Worm (Caenorhabditis elegans) whole organism, L4 larva: ENCODE data around the gene F13E9.15.
A peak's percentile ranks its signal among the peaks of the same experiment; 100 is the strongest.

Experiments used
- F10B5.3 ChIP-seq: sonication (generic microtip); optimal IDR thresholded peaks from 2 replicates; lab custom pipeline; 2016; ENCODE audit warnings: mild to moderate bottlenecking, missing genetic modification characterization, missing compliant biosample characterization
- F49E8.2 ChIP-seq: sonication (generic microtip); optimal IDR thresholded peaks from 2 replicates; lab custom pipeline; 2016; ENCODE audit warnings: missing compliant biosample characterization, mild to moderate bottlenecking, missing genetic modification characterization, borderline replicate concordance
- Y105C5A.15 ChIP-seq: fragments of 200-800 bp; sonication (Bioruptor generic); IDR thresholded peaks from 2 replicates; pipeline ENCODE4 v1.3.6; 2022; ENCODE audit warnings: missing genetic modification characterization, missing compliant biosample characterization
- Y75B8A.6 ChIP-seq: fragments of 200-800 bp; sonication (Bioruptor generic); IDR thresholded peaks from 2 replicates; pipeline ENCODE4 v1.3.6; 2022; ENCODE audit warnings: missing genetic modification reagents, missing genetic modification characterization, missing compliant biosample characterization
- ZK337.2 ChIP-seq: fragments of 200-800 bp; sonication (Bioruptor generic); IDR thresholded peaks from 2 replicates; pipeline ENCODE4 v1.3.6; 2022; ENCODE audit warnings: missing genetic modification reagents, missing genetic modification characterization, missing compliant biosample characterization
- aha-1 ChIP-seq: fragments of 150-350 bp; peaks from one replicate; lab custom pipeline; 2014; ENCODE audit warnings: missing biosample characterization, missing genetic modification characterization
- aly-2 ChIP-seq: sonication (generic microtip); optimal IDR thresholded peaks from 2 replicates; lab custom pipeline; 2018; ENCODE audit warnings: missing biosample characterization, missing genetic modification characterization
- arid-1 ChIP-seq: fragments of 200-800 bp; sonication (Bioruptor generic); conservative IDR thresholded peaks from 2 replicates; pipeline ENCODE4 v1.3.6; 2022; ENCODE audit warnings: missing genetic modification reagents, missing genetic modification characterization, missing compliant biosample characterization
- attf-4 ChIP-seq: sonication (generic microtip); optimal IDR thresholded peaks from 3 replicates; lab custom pipeline; 2017; ENCODE audit warnings: missing biosample characterization, missing genetic modification characterization
- ceh-62 ChIP-seq: sonication (generic microtip); optimal IDR thresholded peaks from 2 replicates; lab custom pipeline; 2017; ENCODE audit warnings: missing biosample characterization, missing genetic modification characterization
- ctbp-1 ChIP-seq: fragments of 200-800 bp; sonication (Bioruptor generic); IDR thresholded peaks from 2 replicates; pipeline ENCODE4 v1.3.6; 2022; ENCODE audit warnings: missing genetic modification reagents, missing genetic modification characterization, missing compliant biosample characterization
- dpl-1 ChIP-seq: fragments of 150-350 bp; optimal IDR thresholded peaks from 2 replicates; lab custom pipeline; 2014; ENCODE audit warnings: missing biosample characterization, missing genetic modification reagents, missing genetic modification characterization
- dve-1 ChIP-seq: sonication (generic microtip); optimal IDR thresholded peaks from 2 replicates; lab custom pipeline; 2017; ENCODE audit warnings: antibody characterized with exemption, mild to moderate bottlenecking, missing genetic modification characterization, missing compliant biosample characterization; ENCODE audit not compliant: insufficient read depth
- fos-1 ChIP-seq: fragments of 150-350 bp; optimal IDR thresholded peaks from 2 replicates; lab custom pipeline; 2014; ENCODE audit warnings: missing biosample characterization, missing genetic modification characterization
- hif-1 ChIP-seq, 2 experiments: sonication (generic microtip); optimal IDR thresholded peaks; 2 replicates each; lab custom pipeline; 2016 to 2017; ENCODE audit warnings: missing compliant biosample characterization in 2 of 2, missing genetic modification characterization in 2 of 2, missing genetic modification reagents in 2 of 2, missing genotype in 2 of 2, mild to moderate bottlenecking in 1 of 2
- lim-7 ChIP-seq: fragments of 200-800 bp; sonication (Bioruptor generic); IDR thresholded peaks from 2 replicates; pipeline ENCODE4 v1.3.6; 2022; ENCODE audit warnings: missing genetic modification characterization, missing compliant biosample characterization
- lin-13 ChIP-seq: fragments of 150-350 bp; optimal IDR thresholded peaks from 2 replicates; lab custom pipeline; 2014; ENCODE audit warnings: missing biosample characterization, missing genetic modification reagents, missing genetic modification characterization
- lir-3 ChIP-seq: sonication (generic microtip); optimal IDR thresholded peaks from 2 replicates; lab custom pipeline; 2016; ENCODE audit warnings: mild to moderate bottlenecking, missing genetic modification characterization, missing compliant biosample characterization
- lsy-2 ChIP-seq, 2 experiments: fragments of 150-350 bp in 1 of 2; sonication (generic microtip) in 1 of 2; optimal IDR thresholded peaks; 2 replicates each; lab custom pipeline; 2014 to 2017; ENCODE audit warnings: missing biosample characterization in 2 of 2, missing genetic modification characterization in 2 of 2
- madf-5 ChIP-seq, 2 experiments: fragments of 200-800 bp; sonication (Bioruptor generic); IDR thresholded peaks; 2 replicates each; pipeline ENCODE4 v1.3.6; 2022; ENCODE audit warnings: missing compliant biosample characterization in 2 of 2, missing genetic modification characterization in 2 of 2
- madf-9 ChIP-seq: fragments of 200-800 bp; sonication (Bioruptor generic); conservative IDR thresholded peaks from 2 replicates; pipeline ENCODE4 v1.3.6; 2022; ENCODE audit warnings: missing genetic modification reagents, missing genetic modification characterization, missing compliant biosample characterization
- mdl-1 ChIP-seq, 2 experiments: fragments of 150-350 bp in 1 of 2; sonication (generic microtip) in 1 of 2; optimal IDR thresholded peaks; 2 replicates each; lab custom pipeline; 2014 to 2017; ENCODE audit warnings: missing biosample characterization in 2 of 2, missing genetic modification characterization in 2 of 2
- mep-1 ChIP-seq: fragments of 150-350 bp; sonication (generic microtip); optimal IDR thresholded peaks from 3 replicates; lab custom pipeline; 2014; ENCODE audit warnings: missing biosample characterization, missing genetic modification characterization
- mxl-2 ChIP-seq: fragments of 200-800 bp; sonication (Bioruptor generic); conservative IDR thresholded peaks from 2 replicates; pipeline ENCODE4 v1.3.6; 2022; ENCODE audit warnings: missing genetic modification reagents, missing genetic modification characterization, missing compliant biosample characterization
- nhr-102 ChIP-seq: sonication (generic microtip); optimal IDR thresholded peaks from 2 replicates; lab custom pipeline; 2016; ENCODE audit warnings: mild to moderate bottlenecking, missing genetic modification characterization, moderate library complexity, missing compliant biosample characterization
- nhr-25 ChIP-seq: sonication (generic microtip); optimal IDR thresholded peaks from 2 replicates; lab custom pipeline; 2017; ENCODE audit warnings: missing genetic modification characterization, mild to moderate bottlenecking, missing compliant biosample characterization, antibody characterized with exemption, moderate library complexity, borderline replicate concordance; ENCODE audit not compliant: insufficient read depth
- nhr-48 ChIP-seq: sonication (generic microtip); optimal IDR thresholded peaks from 2 replicates; lab custom pipeline; 2016; ENCODE audit warnings: mild to moderate bottlenecking, missing genetic modification characterization, missing compliant biosample characterization
- nhr-6 ChIP-seq: fragments of 150-350 bp; optimal IDR thresholded peaks from 2 replicates; lab custom pipeline; 2014; ENCODE audit warnings: missing biosample characterization, missing genetic modification characterization
- nhr-77 ChIP-seq: fragments of 150-350 bp; optimal IDR thresholded peaks from 2 replicates; lab custom pipeline; 2014; ENCODE audit warnings: missing biosample characterization, missing genetic modification characterization
- pha-4 ChIP-seq, 2 experiments: fragments of 150-350 bp in 1 of 2; fragments of 200-800 bp in 1 of 2; sonication (Bioruptor generic) in 1 of 2; IDR thresholded peaks in 1 of 2; optimal IDR thresholded peaks in 1 of 2; 2 replicates each; pipeline versions ENCODE4 v1.3.6 to Lab custom; 2014 to 2022; ENCODE audit warnings: missing genetic modification characterization in 2 of 2, missing genetic modification reagents in 2 of 2, missing biosample characterization in 1 of 2, missing compliant biosample characterization in 1 of 2
- php-3 ChIP-seq: fragments of 200-800 bp; sonication (Bioruptor generic); IDR thresholded peaks from 2 replicates; pipeline ENCODE4 v1.3.6; 2022; ENCODE audit warnings: missing genetic modification reagents, missing genetic modification characterization, missing compliant biosample characterization
- pqm-1 ChIP-seq: sonication (generic microtip); optimal IDR thresholded peaks from 2 replicates; lab custom pipeline; 2017; ENCODE audit warnings: missing biosample characterization, missing genetic modification characterization
- rbr-2 ChIP-seq: sonication (generic microtip); optimal IDR thresholded peaks from 2 replicates; lab custom pipeline; 2016; ENCODE audit warnings: missing genotype, missing genetic modification characterization, missing compliant biosample characterization
- set-16 ChIP-seq: fragments of 200-800 bp; sonication (Bioruptor generic); IDR thresholded peaks from 2 replicates; pipeline ENCODE4 v1.3.6; 2022; ENCODE audit warnings: missing genetic modification reagents, missing genetic modification characterization, missing compliant biosample characterization
- skn-1 ChIP-seq: fragments of 150-350 bp; optimal IDR thresholded peaks from 2 replicates; lab custom pipeline; 2014; ENCODE audit warnings: missing biosample characterization, missing genetic modification characterization
- spr-3 ChIP-seq: fragments of 200-800 bp; sonication (Bioruptor generic); optimal IDR thresholded peaks from 2 replicates; lab custom pipeline; 2018; ENCODE audit warnings: mild to moderate bottlenecking, missing genetic modification characterization, missing compliant biosample characterization
- tra-1 ChIP-seq: fragments of 200-800 bp; sonication (Bioruptor generic); IDR thresholded peaks from 2 replicates; pipeline ENCODE4 v1.3.6; 2022; ENCODE audit warnings: missing genetic modification reagents, missing genetic modification characterization, missing compliant biosample characterization
- unc-130 ChIP-seq: sonication (generic microtip); optimal IDR thresholded peaks from 2 replicates; lab custom pipeline; 2016; ENCODE audit warnings: missing genetic modification reagents, missing genetic modification characterization, missing compliant biosample characterization
- zfp-2 ChIP-seq: sonication (generic microtip); optimal IDR thresholded peaks from 2 replicates; lab custom pipeline; 2016; ENCODE audit warnings: mild to moderate bottlenecking, missing genetic modification characterization, missing compliant biosample characterization
- zip-2 ChIP-seq: fragments of 150-350 bp; optimal IDR thresholded peaks from 2 replicates; lab custom pipeline; 2014; ENCODE audit warnings: missing biosample characterization, missing genetic modification characterization
- ztf-7 ChIP-seq: fragments of 150-350 bp; optimal IDR thresholded peaks from 2 replicates; lab custom pipeline; 2014; ENCODE audit warnings: missing biosample characterization, missing genetic modification characterization

F13E9.15 gene

DNA sequence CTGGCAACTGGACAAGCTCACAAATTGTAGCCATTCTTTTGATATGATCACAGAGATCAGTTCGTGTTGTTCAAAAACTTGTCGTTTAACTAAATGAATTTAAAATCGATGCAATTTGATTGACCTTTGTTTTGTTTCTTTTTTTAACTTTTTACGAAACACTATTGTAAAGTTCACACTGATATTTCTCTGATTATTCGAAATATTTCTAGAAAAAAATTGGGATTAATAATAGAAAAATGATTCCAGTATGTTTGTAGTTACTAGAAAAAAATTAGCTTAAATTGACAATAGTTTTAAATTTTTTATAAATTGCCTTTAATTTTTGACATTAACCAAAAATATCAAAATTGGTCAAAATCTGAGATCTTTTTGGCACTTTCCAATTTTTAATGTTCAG lies 19.5 kb upstream of the F13E9.15 start, which contains the start of gene ZK596.2:
Gene ZK596.2, minus strand, starts transcription at position 101 of the 400 bp plus-strand sequence.
- TF ChIP-seq skn-1 (tag; lab: Kevin White, UChicago) (no peak), madf-9 (GFP tag; lab: Robert Waterston, UW) (no peak), nhr-25 (tag; lab: Kevin White, UChicago) (no peak), mep-1 (tag; lab: Kevin White, UChicago) (no peak), Y75B8A.6 (GFP tag; lab: Robert Waterston, UW) (no peak), madf-5 (GFP tag; IDR thresholded peaks at IDR 0.05; lab: Robert Waterston, UW) (no peak), php-3 (GFP tag; lab: Robert Waterston, UW) (no peak), lsy-2 (tag; optimal IDR thresholded peaks at IDR 0.05; lab: Kevin White, UChicago) (no peak), pqm-1 (tag; lab: Kevin White, UChicago) (no peak), mxl-2 (no peak), nhr-77 (tag; lab: Kevin White, UChicago) (no peak), ctbp-1 (GFP tag; lab: Robert Waterston, UW) (no peak), spr-3 (GFP tag; lab: Kevin White, UChicago) (no peak), dpl-1 (GFP tag; lab: Kevin White, UChicago) (no peak), tra-1 (GFP tag; lab: Robert Waterston, UW) (no peak)

DNA sequence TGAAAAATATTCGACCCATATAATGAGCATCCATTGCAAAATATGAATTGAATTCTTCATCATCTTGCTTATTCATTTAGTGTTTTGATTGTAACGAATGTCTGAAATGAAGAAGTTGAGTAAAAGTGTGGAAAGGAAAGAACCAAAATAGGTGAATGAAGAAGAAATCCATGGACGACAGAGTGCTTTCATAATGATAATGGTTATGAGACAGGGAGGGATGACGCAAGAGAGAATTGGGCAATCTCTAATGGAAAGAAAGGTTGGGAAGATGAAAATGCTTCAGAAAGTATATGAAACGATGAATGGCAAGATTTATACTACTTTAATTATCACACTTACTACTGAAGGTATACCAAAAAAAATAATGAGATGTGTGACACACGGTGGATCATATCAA lies 14.6 kb upstream of the F13E9.15 start, which contains the start of gene ZK596.3:
Gene ZK596.3, minus strand, starts transcription at position 101 of the 400 bp plus-strand sequence.
- TF ChIP-seq dve-1 (tag; lab: Kevin White, UChicago) (no peak), lir-3 (tag; lab: Kevin White, UChicago) (no peak), nhr-6 (no peak), ZK337.2 (GFP tag; lab: Robert Waterston, UW) (no peak), zfp-2 (tag; lab: Kevin White, UChicago) (no peak), lin-13 (no peak), zip-2 (no peak), attf-4 (tag; lab: Kevin White, UChicago) (no peak), F10B5.3 (tag; lab: Kevin White, UChicago) (no peak), nhr-25 (tag; lab: Kevin White, UChicago) (no peak)

DNA sequence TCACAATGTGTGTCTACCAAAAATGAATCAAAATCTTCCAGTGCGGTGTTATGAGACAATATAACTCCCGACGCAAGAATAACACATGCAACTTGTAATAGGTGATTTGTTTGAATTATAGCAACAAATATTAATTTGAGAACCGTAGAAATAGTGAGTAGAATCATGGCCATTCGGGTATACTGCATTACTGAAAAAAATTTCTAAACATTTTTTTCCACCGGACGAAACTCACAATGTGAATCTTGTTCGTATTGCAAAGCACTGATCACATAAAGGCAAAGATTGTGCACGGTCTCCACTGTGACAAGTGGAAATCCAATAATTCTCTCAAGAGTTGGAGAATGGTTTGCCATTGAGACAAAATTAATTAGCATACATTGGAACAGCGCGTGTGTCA lies 12.8 kb upstream of the F13E9.15 start:
- TF ChIP-seq aha-1 (tag; lab: Kevin White, UChicago): peak; percentile 90
- no peak for TF ChIP-seq lim-7 (GFP tag; lab: Robert Waterston, UW)

DNA sequence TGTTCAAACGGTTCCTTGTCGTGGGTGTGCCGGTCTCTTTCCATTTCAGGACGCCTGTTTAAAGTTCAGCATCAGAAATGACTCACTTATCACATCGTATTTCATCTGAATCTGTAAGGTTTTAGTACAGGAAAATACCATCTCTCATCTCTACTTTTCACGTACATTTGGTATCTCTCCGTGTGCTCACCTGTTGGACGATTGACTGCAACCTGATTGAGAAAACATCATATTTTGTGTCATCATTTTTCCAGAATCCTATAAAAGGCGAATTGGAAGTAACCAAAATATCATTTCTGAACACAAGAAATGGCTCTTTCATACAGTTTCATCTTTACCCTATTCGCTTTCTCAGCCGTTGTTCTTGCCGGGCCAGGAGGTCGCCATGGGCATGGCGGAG lies 10.4 kb upstream of the F13E9.15 start, which contains the start of gene srlf-30:
Gene srlf-30, plus strand, starts transcription at position 301 of the 400 bp plus-strand sequence.
- TF ChIP-seq hif-1 (tag; optimal IDR thresholded peaks at IDR 0.05; lab: Kevin White, UChicago) (no peak), set-16 (GFP tag; lab: Robert Waterston, UW) (no peak), ceh-62 (tag; lab: Kevin White, UChicago) (no peak), zfp-2 (tag; lab: Kevin White, UChicago) (no peak), tra-1 (GFP tag; lab: Robert Waterston, UW) (no peak), lsy-2 (tag; optimal IDR thresholded peaks at IDR 0.05; lab: Kevin White, UChicago) (no peak), rbr-2 (tag; lab: Kevin White, UChicago) (no peak), lir-3 (tag; lab: Kevin White, UChicago) (no peak), unc-130 (no peak), lin-13 (no peak), mep-1 (tag; lab: Kevin White, UChicago) (no peak), F10B5.3 (tag; lab: Kevin White, UChicago) (no peak), Y105C5A.15 (GFP tag; lab: Robert Waterston, UW) (no peak), php-3 (GFP tag; lab: Robert Waterston, UW) (no peak)

DNA sequence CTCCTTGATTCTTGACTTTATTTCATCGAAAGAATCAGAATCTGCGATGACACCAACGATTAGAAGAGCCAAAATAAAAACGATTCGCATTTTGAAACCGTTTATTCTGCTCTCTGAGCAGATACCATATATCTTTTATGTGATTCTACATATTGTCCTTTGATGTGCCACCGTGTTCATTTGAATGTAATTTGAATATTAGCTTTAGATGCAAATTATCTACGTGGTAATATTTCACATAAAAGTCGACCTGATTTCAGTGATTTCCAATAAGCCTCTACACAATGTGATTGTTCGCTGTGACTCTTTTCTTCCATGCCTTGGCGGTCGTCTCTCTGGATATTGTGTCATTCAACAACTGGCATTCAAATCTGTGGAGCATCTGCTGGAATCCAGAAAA lies 9.4 kb upstream of the F13E9.15 start, which contains the start of the genes F13E9.9 and F13E9.19:
Gene F13E9.9, minus strand, starts transcription at position 101 of the 400 bp plus-strand sequence.
Gene F13E9.19, plus strand, starts transcription at position 316 of the 400 bp plus-strand sequence.
- TF ChIP-seq F49E8.2 (tag; lab: Kevin White, UChicago): no peak
- no peak for TF ChIP-seq pha-4 (GFP tag; IDR thresholded peaks at IDR 0.05; lab: Robert Waterston, UW)
- TF ChIP-seq pha-4 (tag; optimal IDR thresholded peaks at IDR 0.05; lab: Kevin White, UChicago): no peak
- no peak for TF ChIP-seq nhr-102
- no peak for TF ChIP-seq mdl-1 (tag; optimal IDR thresholded peaks at IDR 0.05; lab: Kevin White, UChicago)
- TF ChIP-seq zip-2: no peak
- TF ChIP-seq fos-1 (tag; lab: Kevin White, UChicago): no peak
- no peak for TF ChIP-seq ztf-7 (tag; lab: Kevin White, UChicago)
- no peak for TF ChIP-seq arid-1
- no peak for TF ChIP-seq nhr-48
- TF ChIP-seq aha-1 (tag; lab: Kevin White, UChicago): no peak
- TF ChIP-seq unc-130: no peak
- TF ChIP-seq aly-2 (tag; lab: Kevin White, UChicago): no peak
